Worm (Caenorhabditis elegans) whole organism, L3 larva: ENCODE results near the gene F59F5.7.

Experiments used
- daf-12 ChIP-seq: fragments of 150-350 bp; optimal IDR thresholded peaks from 2 replicates; lab custom pipeline; 2014; ENCODE audit warnings: missing biosample characterization, missing genetic modification reagents, missing genetic modification characterization
- egl-5 ChIP-seq: fragments of 150-350 bp; optimal IDR thresholded peaks from 2 replicates; lab custom pipeline; 2017; ENCODE audit warnings: missing biosample characterization, missing genetic modification reagents, missing genetic modification characterization, inconsistent platforms
- elt-3 ChIP-seq, 3 experiments: fragments of 150-350 bp in 1 of 3; sonication (generic microtip) in 2 of 3; optimal IDR thresholded peaks; 2 replicates in 2 of 3; 4 replicates in 1 of 3; lab custom pipeline; 2014 to 2017; ENCODE audit warnings: missing biosample characterization in 3 of 3, missing genetic modification characterization in 3 of 3
- fkh-10 ChIP-seq: sonication (generic microtip); optimal IDR thresholded peaks from 2 replicates; lab custom pipeline; 2017; ENCODE audit warnings: missing biosample characterization, missing genetic modification reagents, missing genetic modification characterization
- fos-1 ChIP-seq: fragments of 150-350 bp; optimal IDR thresholded peaks from 2 replicates; lab custom pipeline; 2014; ENCODE audit warnings: missing biosample characterization, missing genetic modification characterization
- nhr-23 ChIP-seq: fragments of 150-350 bp; optimal IDR thresholded peaks from 2 replicates; lab custom pipeline; 2014; ENCODE audit warnings: missing biosample characterization, missing genetic modification reagents, missing genetic modification characterization
- unc-62 ChIP-seq: fragments of 150-350 bp; sonication (generic microtip); optimal IDR thresholded peaks from 4 replicates; lab custom pipeline; 2014; ENCODE audit warnings: missing biosample characterization, missing genetic modification reagents, missing genetic modification characterization

ce11 chrX:10569185-10569584 lies 9.9 kb downstream of the F59F5.7 start, which contains the start of gene bet-2:
- TF ChIP-seq elt-3 (tag; optimal IDR thresholded peaks at IDR 0.05; lab: Kevin White, UChicago) = no peak
- no peak for TF ChIP-seq unc-62
- no peak for TF ChIP-seq fkh-10 (GFP tag; lab: Kevin White, UChicago)
- TF ChIP-seq nhr-23 = no peak
- TF ChIP-seq daf-12 = no peak
- no peak for TF ChIP-seq fos-1
- TF ChIP-seq egl-5 = no peak
